Fruit fly (Drosophila melanogaster) whole organism, wandering third instar larva: ENCODE measurements around the gene CG34307.

Experiments used
- Dfd ChIP-seq: fragments of >200 bp; optimal IDR thresholded peaks from 2 replicates; lab custom pipeline; 2017; ENCODE audit warnings: missing biosample characterization, missing genetic modification characterization
- fru ChIP-seq: fragments of 200-800 bp; sonication (Bioruptor generic); optimal IDR thresholded peaks from 3 replicates; lab custom pipeline; 2016; ENCODE audit warnings: missing biosample characterization, mild to moderate bottlenecking, missing genetic modification characterization
- lola ChIP-seq: fragments of >200 bp; optimal IDR thresholded peaks from 2 replicates; lab custom pipeline; 2017; ENCODE audit warnings: missing biosample characterization, missing genetic modification characterization
- pan ChIP-seq: fragments of >200 bp; optimal IDR thresholded peaks from 2 replicates; lab custom pipeline; 2017
- psq ChIP-seq: fragments of 200-800 bp; sonication (Bioruptor generic); optimal IDR thresholded peaks from 3 replicates; lab custom pipeline; 2017; ENCODE audit warnings: missing biosample characterization, mild to moderate bottlenecking, missing genetic modification characterization, moderate library complexity

dm6 chr3R:11855156-11855555 lies 42.2 kb upstream of the CG34307 start:
- TF ChIP-seq Dfd (no peak), psq (GFP tag; lab: Kevin White, UChicago) (no peak), fru (no peak), pan (lab: Kevin White, UChicago) (no peak), lola (GFP tag; lab: Kevin White, UChicago) (no peak)
